Worm (Caenorhabditis elegans) whole organism, early embryonic: ENCODE measurements around the gene R10E12.2.

Experiments
- B0310.2 ChIP-seq: sonication (generic microtip); optimal IDR thresholded peaks from 2 replicates; lab custom pipeline; 2016; ENCODE audit warnings: mild to moderate bottlenecking, missing genetic modification characterization, missing compliant biosample characterization
- F13C5.2 ChIP-seq: sonication (generic microtip); optimal IDR thresholded peaks from 2 replicates; lab custom pipeline; 2017; ENCODE audit warnings: mild to moderate bottlenecking, missing genetic modification characterization, inconsistent platforms, missing compliant biosample characterization
- aly-1 ChIP-seq: sonication (generic microtip); optimal IDR thresholded peaks from 2 replicates; lab custom pipeline; 2016; ENCODE audit warnings: missing genetic modification characterization, missing compliant biosample characterization
- ama-1 ChIP-seq: fragments of 150-350 bp; optimal IDR thresholded peaks from 2 replicates; lab custom pipeline; 2014
- ceh-13 ChIP-seq: fragments of 200-800 bp; sonication (Bioruptor generic); optimal IDR thresholded peaks from 2 replicates; lab custom pipeline; 2018; ENCODE audit warnings: mild to moderate bottlenecking, missing genetic modification characterization, missing compliant biosample characterization
- ceh-36 ChIP-seq: sonication (generic microtip); optimal IDR thresholded peaks from 2 replicates; lab custom pipeline; 2016; ENCODE audit warnings: missing genetic modification characterization, inconsistent platforms, missing compliant biosample characterization
- ets-7 ChIP-seq: sonication (generic microtip); optimal IDR thresholded peaks from 2 replicates; lab custom pipeline; 2016; ENCODE audit warnings: missing genotype, missing genetic modification characterization, missing compliant biosample characterization
- flt-1 ChIP-seq: fragments of 200-800 bp; sonication (Bioruptor generic); IDR thresholded peaks from 2 replicates; pipeline ENCODE4 v1.3.6; 2022; ENCODE audit warnings: missing genetic modification characterization, missing compliant biosample characterization
- hmbx-1 ChIP-seq: sonication (generic microtip); optimal IDR thresholded peaks from 2 replicates; lab custom pipeline; 2016; ENCODE audit warnings: mild to moderate bottlenecking, missing genetic modification characterization, missing compliant biosample characterization
- hmg-4 ChIP-seq: fragments of 200-800 bp; sonication (Bioruptor generic); optimal IDR thresholded peaks from 2 replicates; lab custom pipeline; 2018; ENCODE audit warnings: mild to moderate bottlenecking, missing genetic modification characterization, missing compliant biosample characterization
- hnd-1 ChIP-seq: sonication (generic microtip); optimal IDR thresholded peaks from 2 replicates; lab custom pipeline; 2016; ENCODE audit warnings: missing genetic modification characterization, missing compliant biosample characterization
- pes-1 ChIP-seq: fragments of 200-800 bp; sonication (Bioruptor generic); IDR thresholded peaks from 2 replicates; pipeline ENCODE4 v1.3.6; 2022; ENCODE audit warnings: missing genetic modification reagents, missing genetic modification characterization, missing compliant biosample characterization
- scrt-1 ChIP-seq: fragments of 200-800 bp; sonication (Bioruptor generic); IDR thresholded peaks from 2 replicates; pipeline ENCODE4 v1.3.6; 2022; ENCODE audit warnings: missing genetic modification characterization, missing compliant biosample characterization
- sea-1 ChIP-seq: fragments of 200-800 bp; sonication (Bioruptor generic); conservative IDR thresholded peaks from 2 replicates; pipeline ENCODE4 v1.3.6; 2022; ENCODE audit warnings: missing genetic modification characterization, missing compliant biosample characterization
- tbx-11 ChIP-seq: fragments of 200-800 bp; sonication (Bioruptor generic); IDR thresholded peaks from 2 replicates; pipeline ENCODE4 v1.3.6; 2022; ENCODE audit warnings: missing genetic modification characterization, missing compliant biosample characterization
- tbx-37 ChIP-seq: fragments of 200-800 bp; sonication (Bioruptor generic); conservative IDR thresholded peaks from 2 replicates; pipeline ENCODE4 v1.3.6; 2022; ENCODE audit warnings: missing genetic modification reagents, missing genetic modification characterization, missing compliant biosample characterization
- tra-4 ChIP-seq: sonication (generic microtip); optimal IDR thresholded peaks from 2 replicates; lab custom pipeline; 2017; ENCODE audit warnings: missing genetic modification characterization, missing compliant biosample characterization

The R10E12.2 gene

DNA sequence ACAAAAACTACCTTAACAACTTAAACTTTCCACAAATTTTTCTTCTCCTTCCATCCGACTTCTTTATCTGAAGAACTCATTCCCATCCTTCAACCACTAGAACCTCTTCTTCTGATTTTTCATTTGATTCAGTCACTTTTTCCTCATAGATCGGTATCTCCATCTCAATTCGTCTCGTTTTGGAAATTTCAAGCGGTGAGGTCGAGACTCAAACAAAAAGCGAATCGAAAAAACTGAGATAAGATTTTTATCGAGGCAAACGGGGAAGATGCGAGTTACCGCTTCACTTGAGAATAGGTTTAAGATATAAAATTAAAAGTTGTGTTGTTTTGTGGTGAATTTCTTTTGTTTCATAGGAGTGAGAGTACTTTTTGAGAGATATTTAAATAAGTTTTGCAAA, 17.7 kb upstream of the R10E12.2 start:
- no peak for TF ChIP-seq aly-1
- no peak for TF ChIP-seq sea-1
- TF ChIP-seq F13C5.2: no peak
- TF ChIP-seq tbx-11 (GFP tag; lab: Robert Waterston, UW): no peak
- TF ChIP-seq scrt-1 (GFP tag; lab: Robert Waterston, UW): no peak
- no peak for TF ChIP-seq hmbx-1 (tag; lab: Kevin White, UChicago)
- TF ChIP-seq B0310.2 (tag; lab: Kevin White, UChicago): no peak
- TF ChIP-seq flt-1 (GFP tag; lab: Robert Waterston, UW): no peak
- TF ChIP-seq ets-7 (tag; lab: Kevin White, UChicago): no peak
- TF ChIP-seq hmg-4 (GFP tag; lab: Kevin White, UChicago): no peak
- TF ChIP-seq hnd-1 (tag; lab: Kevin White, UChicago): no peak
- no peak for TF ChIP-seq ceh-13 (GFP tag; lab: Kevin White, UChicago)
- no peak for TF ChIP-seq pes-1 (GFP tag; lab: Robert Waterston, UW)
- no peak for TF ChIP-seq ceh-36 (tag; lab: Kevin White, UChicago)
- no peak for TF ChIP-seq ama-1 (lab: Kevin White, UChicago)
- no peak for TF ChIP-seq tbx-37
- TF ChIP-seq tra-4 (tag; lab: Kevin White, UChicago): no peak

DNA sequence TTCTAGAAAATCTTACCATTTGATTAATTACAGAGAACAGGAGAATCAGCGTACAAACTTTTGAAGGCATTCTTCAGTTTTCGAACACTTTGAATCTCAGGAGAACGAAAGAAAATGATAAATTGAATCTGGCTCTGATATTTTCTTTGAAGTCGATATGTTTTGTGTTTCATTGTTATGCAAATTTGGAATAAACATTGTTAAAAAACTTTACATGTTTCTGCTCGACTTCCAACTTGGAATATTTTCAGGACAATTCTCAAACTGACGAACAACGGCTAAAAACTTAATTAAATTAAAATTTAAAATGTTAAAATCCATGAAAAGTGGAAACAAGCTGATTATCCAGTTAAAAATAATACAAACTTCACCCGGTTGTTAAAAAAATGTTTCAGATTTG, 14.7 kb upstream of the R10E12.2 start, which contains the start of gene C05B5.1:
Gene C05B5.1, minus strand, starts transcription at position 101 of the 400 bp plus-strand sequence.
- TF ChIP-seq sea-1 (no peak), scrt-1 (GFP tag; lab: Robert Waterston, UW) (no peak), tbx-37 (no peak), ceh-36 (tag; lab: Kevin White, UChicago) (no peak), tra-4 (tag; lab: Kevin White, UChicago) (no peak), hnd-1 (tag; lab: Kevin White, UChicago) (no peak)

DNA sequence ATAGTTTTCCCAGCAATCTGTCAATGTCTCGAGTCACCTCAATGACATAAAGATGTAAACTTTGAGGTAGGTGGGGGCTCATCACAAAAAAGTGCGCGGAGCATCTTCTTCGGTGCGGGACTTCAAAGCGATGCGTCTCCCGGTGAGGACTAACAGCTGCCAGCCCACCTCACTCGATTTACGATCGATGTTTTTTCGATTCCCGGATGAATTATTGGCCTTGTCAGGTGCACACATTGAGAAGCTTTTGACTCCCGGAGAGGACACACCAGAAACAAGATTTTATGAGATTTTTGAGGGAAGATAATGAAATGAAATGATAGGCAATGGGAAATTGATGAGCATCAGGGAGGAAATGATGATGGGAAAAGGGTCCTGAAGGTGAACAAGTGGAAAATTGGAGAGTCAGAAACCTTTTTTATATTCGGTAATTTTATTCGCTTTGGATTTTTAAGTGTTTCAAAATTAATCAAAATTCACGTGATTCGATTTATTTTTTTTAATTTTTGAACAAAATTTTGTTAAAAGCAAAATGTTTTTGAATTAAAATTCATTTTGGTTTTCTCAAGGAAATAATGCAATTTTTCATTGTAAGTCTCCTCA, 13.3 kb upstream of the R10E12.2 start, which contains the start of gene C05B5.12:
Gene C05B5.12, plus strand, starts transcription at position 553 of the 603 bp plus-strand sequence.
- no peak for TF ChIP-seq sea-1
- TF ChIP-seq ceh-13 (GFP tag; lab: Kevin White, UChicago): no peak
- TF ChIP-seq hmg-4 (GFP tag; lab: Kevin White, UChicago): no peak
- no peak for TF ChIP-seq hmbx-1 (tag; lab: Kevin White, UChicago)

DNA sequence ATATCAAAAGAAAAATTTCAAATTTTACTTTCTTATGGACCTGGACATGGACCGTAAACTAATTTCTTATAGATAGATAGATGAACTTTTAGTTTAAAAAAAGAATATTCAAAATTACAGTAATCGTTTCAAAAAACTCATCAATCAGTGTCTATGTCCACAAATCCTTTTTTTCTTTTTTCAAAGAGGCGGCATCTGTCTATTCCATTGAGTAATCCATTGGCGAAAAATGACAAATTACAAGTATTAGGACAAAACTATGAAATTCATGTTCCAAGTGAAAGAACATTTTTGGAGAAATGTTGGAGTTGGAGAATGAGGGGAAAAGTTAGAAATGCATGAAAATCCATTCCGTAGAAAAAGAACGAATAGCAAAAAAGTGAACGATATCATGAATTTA, 11.9 kb upstream of the R10E12.2 start:
- no peak for TF ChIP-seq ceh-36 (tag; lab: Kevin White, UChicago)
- TF ChIP-seq hmg-4 (GFP tag; lab: Kevin White, UChicago): no peak

DNA sequence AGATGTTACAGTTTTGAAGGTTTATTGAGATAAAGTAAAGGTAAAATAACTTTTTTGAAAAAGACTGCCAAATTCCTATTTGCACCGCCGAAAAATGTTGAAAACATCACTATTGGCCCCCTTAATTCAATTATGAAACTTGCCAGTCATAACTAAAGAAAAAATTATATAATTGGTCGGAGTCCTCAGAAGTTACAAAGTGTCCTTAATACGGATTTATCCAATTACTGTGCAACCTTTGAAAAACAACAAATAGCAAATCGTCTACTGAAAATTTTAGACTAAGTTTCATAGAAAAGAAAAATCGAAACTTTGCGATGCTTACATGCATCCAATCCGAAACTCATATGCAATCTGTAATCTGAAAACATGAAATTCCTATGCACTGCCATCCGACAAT, 10.9 kb upstream of the R10E12.2 start:
- TF ChIP-seq B0310.2 (tag; lab: Kevin White, UChicago) (no peak), tbx-11 (GFP tag; lab: Robert Waterston, UW) (no peak), hmbx-1 (tag; lab: Kevin White, UChicago) (no peak), ets-7 (tag; lab: Kevin White, UChicago) (no peak), aly-1 (no peak), hnd-1 (tag; lab: Kevin White, UChicago) (no peak), ceh-36 (tag; lab: Kevin White, UChicago) (no peak), ama-1 (lab: Kevin White, UChicago) (no peak)

DNA sequence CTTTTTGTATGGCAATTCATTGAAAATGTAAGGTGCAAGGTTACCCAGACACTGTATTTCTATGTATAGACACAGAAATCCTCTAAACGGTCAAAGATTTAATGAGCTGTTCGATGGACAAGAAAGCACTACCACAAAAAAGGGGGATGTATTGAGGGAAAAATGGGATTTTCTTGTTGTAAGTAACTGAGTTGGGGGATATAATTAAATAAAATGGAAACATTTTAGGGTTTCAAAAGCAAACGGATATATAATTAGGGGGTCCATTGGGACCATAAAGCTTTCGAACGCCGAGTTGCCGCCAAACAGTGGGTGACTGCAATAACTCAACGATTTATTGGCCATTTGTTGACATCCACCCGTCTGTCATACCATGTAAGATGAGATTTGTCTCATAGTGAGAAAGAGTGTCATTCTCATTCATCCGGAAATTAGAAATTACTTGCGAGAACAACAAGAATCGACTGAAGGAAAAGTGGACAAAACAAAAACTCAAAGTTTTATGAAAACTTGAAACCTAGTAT, 8.5 kb upstream of the R10E12.2 start:
- TF ChIP-seq hmbx-1 (tag; lab: Kevin White, UChicago): no peak
- no peak for TF ChIP-seq ets-7 (tag; lab: Kevin White, UChicago)
- no peak for TF ChIP-seq ceh-36 (tag; lab: Kevin White, UChicago)
- no peak for TF ChIP-seq tbx-37
- TF ChIP-seq tbx-11 (GFP tag; lab: Robert Waterston, UW): no peak
- TF ChIP-seq hnd-1 (tag; lab: Kevin White, UChicago): no peak
- TF ChIP-seq B0310.2 (tag; lab: Kevin White, UChicago): no peak
- TF ChIP-seq aly-1: no peak
- no peak for TF ChIP-seq tra-4 (tag; lab: Kevin White, UChicago)
- no peak for TF ChIP-seq hmg-4 (GFP tag; lab: Kevin White, UChicago)
- TF ChIP-seq F13C5.2: no peak
- TF ChIP-seq scrt-1 (GFP tag; lab: Robert Waterston, UW): no peak
- TF ChIP-seq sea-1: no peak
- TF ChIP-seq flt-1 (GFP tag; lab: Robert Waterston, UW): no peak

DNA sequence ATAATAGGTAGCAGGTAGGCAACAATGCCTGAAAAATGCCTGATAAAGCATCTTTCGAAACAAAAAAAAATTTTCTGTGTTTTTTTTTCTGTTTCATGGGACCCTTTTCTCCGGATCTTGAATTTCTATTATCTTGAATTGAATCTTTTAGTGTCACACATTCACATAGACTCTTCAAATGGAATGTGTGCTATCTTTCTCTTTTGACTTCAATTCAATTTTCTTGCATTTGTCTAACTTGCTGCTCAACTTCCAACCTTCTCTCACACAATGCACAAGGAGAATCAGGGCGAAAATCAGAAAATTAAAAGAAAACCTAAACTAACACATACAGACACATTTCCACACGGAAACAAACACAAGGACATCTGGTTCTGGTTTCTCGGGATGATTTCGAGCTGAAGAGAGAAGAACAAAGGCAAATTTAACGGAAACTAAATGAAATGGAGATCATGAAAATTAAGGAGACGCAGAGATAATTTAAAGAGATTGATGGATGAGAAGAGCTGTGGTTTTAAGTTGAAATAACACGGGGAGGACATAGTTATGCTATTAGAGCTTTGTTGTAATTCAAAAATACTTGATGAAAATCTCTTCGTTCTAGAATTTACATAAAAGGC, 1.4 kb downstream of the R10E12.2 start:
- TF ChIP-seq sea-1 (no peak), F13C5.2 (no peak), tbx-37 (no peak), hmg-4 (GFP tag; lab: Kevin White, UChicago) (no peak), scrt-1 (GFP tag; lab: Robert Waterston, UW) (no peak), hmbx-1 (tag; lab: Kevin White, UChicago) (no peak), ets-7 (tag; lab: Kevin White, UChicago) (no peak), B0310.2 (tag; lab: Kevin White, UChicago) (no peak), ama-1 (lab: Kevin White, UChicago) (no peak), pes-1 (GFP tag; lab: Robert Waterston, UW) (no peak), aly-1 (no peak), flt-1 (GFP tag; lab: Robert Waterston, UW) (no peak), hnd-1 (tag; lab: Kevin White, UChicago) (no peak), ceh-13 (GFP tag; lab: Kevin White, UChicago) (no peak)
